Fruit fly (Drosophila melanogaster): ENCODE results near the gene CG43965.

The CG43965 gene

DNA sequence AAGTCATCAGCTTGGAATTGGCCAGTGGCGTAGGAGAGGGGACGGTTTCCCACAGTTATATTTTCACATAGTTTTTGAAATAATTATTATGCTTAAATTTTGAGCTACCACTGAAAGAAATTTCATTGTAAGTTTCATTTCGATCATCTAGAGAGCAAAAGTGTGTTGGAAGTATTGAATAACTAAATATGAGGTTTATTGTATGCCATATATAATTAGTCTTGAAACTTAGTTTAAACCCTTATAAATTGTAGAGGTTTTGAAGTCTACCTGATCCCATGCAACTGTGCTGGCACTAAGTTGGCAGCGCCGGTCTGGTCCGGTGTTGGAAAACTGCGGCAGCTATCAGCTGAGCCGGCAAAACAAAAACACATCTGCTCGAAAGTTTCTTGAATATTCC is 4.4 kb downstream of the CG43965 start, which contains the start of the genes CG32022 and CG6511 (continued):
- TF ChIP-seq CG11504 (tag; optimal IDR thresholded peaks at IDR 0.05) (peak; percentile 95), CG3163 (GFP tag; optimal IDR thresholded peaks at IDR 0.05) (peak; percentile 87), dpn (GFP tag; optimal IDR thresholded peaks at IDR 0.05) (peak; percentile 97 to 98), CG30431 (GFP tag; optimal IDR thresholded peaks at IDR 0.05) (peak; percentile 96), CG6765 (GFP tag; optimal IDR thresholded peaks at IDR 0.05) (peak; percentile 93), oc (tag; optimal IDR thresholded peaks at IDR 0.05) (peak; percentile 90), aop (GFP tag; IDR thresholded peaks at IDR 0.05) (peak; percentile 84), chif (GFP tag; optimal IDR thresholded peaks at IDR 0.05) (peak; percentile 98), CG15479 (GFP tag; optimal IDR thresholded peaks at IDR 0.05) (peak; percentile 30), Pdp1 (GFP tag; optimal IDR thresholded peaks at IDR 0.05) (peak; percentile 95 to 98), CG12942 (GFP tag; optimal IDR thresholded peaks at IDR 0.05) (peak; percentile 98), Sox102F (GFP tag; optimal IDR thresholded peaks at IDR 0.05) (peak; percentile 95), CG15073 (GFP tag; optimal IDR thresholded peaks at IDR 0.05) (peak; percentile 72), CG10147 (GFP tag; optimal IDR thresholded peaks at IDR 0.05) (peak; percentile 97), E2f1 (GFP tag; IDR thresholded peaks at IDR 0.05) (peak; percentile 95), CG8388 (GFP tag; optimal IDR thresholded peaks at IDR 0.05) (peak; percentile 94), CG14667 (GFP tag; IDR thresholded peaks at IDR 0.05) (peak; percentile 94), CG10274 (GFP tag; optimal IDR thresholded peaks at IDR 0.05) (peak; percentile 99), en (GFP tag; optimal IDR thresholded peaks at IDR 0.05) (peak; percentile 91), bbx (GFP tag; IDR thresholded peaks at IDR 0.05; ENCODE audit: partially characterized antibody) (no peak), TFAM (GFP tag; optimal IDR thresholded peaks at IDR 0.05) (peak; percentile 31), cwo (GFP tag; optimal IDR thresholded peaks at IDR 0.05) (peak; percentile 91), CG10959 (GFP tag; IDR thresholded peaks at IDR 0.05) (peak; percentile 86), Dip2 (GFP tag; IDR thresholded peaks at IDR 0.05) (peak; percentile 72), nau (GFP tag; optimal IDR thresholded peaks at IDR 0.05) (no peak), CG9932 (GFP tag; IDR thresholded peaks at IDR 0.05) (peak; percentile 99), CG9437 (GFP tag; optimal IDR thresholded peaks at IDR 0.05) (peak; percentile 90), Adf1 (GFP tag; IDR thresholded peaks at IDR 0.05) (peak; percentile 81), CG1603 (tag; optimal IDR thresholded peaks at IDR 0.05) (peak; percentile 89), amos (GFP tag; IDR thresholded peaks at IDR 0.05; ENCODE audit: partially characterized antibody) (peak; percentile 31; the same call in 1 of the 2 replicates), CG10543 (GFP tag; optimal IDR thresholded peaks at IDR 0.05) (peak; percentile 99), CG6654 (GFP tag; optimal IDR thresholded peaks at IDR 0.05) (peak; percentile 89), run (tag; optimal IDR thresholded peaks at IDR 0.05) (peak; percentile 86), ems (GFP tag; optimal IDR thresholded peaks at IDR 0.05) (peak; percentile 97), pho (GFP tag; optimal IDR thresholded peaks at IDR 0.05) (peak; percentile 99), ftz-f1 (GFP tag; optimal IDR thresholded peaks at IDR 0.05) (peak; percentile 77), Asciz (GFP tag; optimal IDR thresholded peaks at IDR 0.05) (peak; percentile 88), tna (GFP tag; IDR thresholded peaks at IDR 0.05; ENCODE audit: partially characterized antibody) (no peak), Ets97D (GFP tag; optimal IDR thresholded peaks at IDR 0.05) (peak; percentile 90), D19B (GFP tag; optimal IDR thresholded peaks at IDR 0.05) (peak; percentile 95), Tbp (GFP tag; optimal IDR thresholded peaks at IDR 0.05) (no peak), CG7839 (tag; optimal IDR thresholded peaks at IDR 0.05) (peak; percentile 98), dm (GFP tag; optimal IDR thresholded peaks at IDR 0.05) (peak; percentile 91), CG2120 (GFP tag; optimal IDR thresholded peaks at IDR 0.05) (peak; percentile 99), luna (GFP tag; optimal IDR thresholded peaks at IDR 0.05) (peak; percentile 94), az2 (GFP tag; optimal IDR thresholded peaks at IDR 0.05) (peak; percentile 96), CG18011 (GFP tag; optimal IDR thresholded peaks at IDR 0.05) (peak; percentile 86), pnt (GFP tag; optimal IDR thresholded peaks at IDR 0.05) (peak; percentile 98), B-H2 (GFP tag; optimal IDR thresholded peaks at IDR 0.05) (peak; percentile 98), cato (GFP tag; optimal IDR thresholded peaks at IDR 0.05; ENCODE audit: borderline replicate concordance) (peak; percentile 97)
